Worm (Caenorhabditis elegans) whole organism, L3 larva: Measurements from ENCODE around the gene set-31.

ENCODE experiments used
- fos-1 ChIP-seq: fragments of 150-350 bp; optimal IDR thresholded peaks from 2 replicates; lab custom pipeline; 2014; ENCODE audit warnings: missing biosample characterization, missing genetic modification characterization
- nhr-12 ChIP-seq: fragments of 150-350 bp; optimal IDR thresholded peaks from 2 replicates; lab custom pipeline; 2014; ENCODE audit warnings: missing biosample characterization, missing genetic modification characterization
- nhr-237 ChIP-seq: fragments of 150-350 bp; optimal IDR thresholded peaks from 2 replicates; lab custom pipeline; 2014; ENCODE audit warnings: missing biosample characterization, missing genetic modification characterization
- sea-2 ChIP-seq: fragments of 150-350 bp; sonication (generic microtip); optimal IDR thresholded peaks from 4 replicates; lab custom pipeline; 2014; ENCODE audit warnings: missing biosample characterization, missing genetic modification reagents, missing genetic modification characterization
- ztf-11 ChIP-seq: fragments of 150-350 bp; optimal IDR thresholded peaks from 2 replicates; lab custom pipeline; 2014; ENCODE audit warnings: missing biosample characterization, missing genetic modification characterization

DNA sequence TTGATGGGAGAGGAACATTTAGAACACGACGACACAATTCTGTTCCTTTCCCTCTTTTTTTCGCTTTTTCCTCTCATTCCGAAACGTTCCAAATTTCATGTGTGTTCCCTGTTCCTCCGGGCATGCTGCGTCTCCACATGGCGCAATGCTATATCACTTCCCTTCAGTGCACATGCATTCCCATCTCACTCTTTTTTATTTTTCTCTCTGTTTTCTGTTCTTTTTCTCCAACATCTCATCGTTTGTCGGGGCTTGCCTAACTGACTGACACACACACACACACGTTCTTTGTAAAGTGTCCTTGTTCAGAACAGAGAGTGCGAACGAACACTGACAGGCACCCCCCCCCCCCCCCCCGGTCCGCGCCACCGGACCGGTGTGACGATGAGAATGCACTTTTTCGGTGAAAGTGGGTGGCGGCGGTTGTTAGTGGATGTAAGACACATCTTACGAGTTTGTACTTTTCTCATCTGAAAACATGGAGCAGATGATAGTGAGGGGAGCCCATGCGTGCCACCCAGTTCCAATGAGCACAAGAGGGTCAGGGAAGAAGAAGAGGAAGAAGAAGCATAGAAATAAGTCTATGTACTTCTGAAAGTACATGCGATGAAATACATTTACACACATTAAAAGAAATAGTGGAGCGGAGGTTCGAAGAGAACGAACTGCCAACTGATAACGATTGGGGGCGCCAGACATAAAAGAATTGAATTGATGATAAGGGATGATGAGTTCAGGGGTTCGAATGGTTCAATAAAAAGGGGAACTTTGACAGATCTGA lies 49.2 kb upstream of the set-31 start:
- TF ChIP-seq nhr-237 (tag; lab: Kevin White, UChicago) (no peak), nhr-12 (no peak), ztf-11 (tag; lab: Kevin White, UChicago) (peak; percentile 1), sea-2 (GFP tag; lab: Kevin White, UChicago) (no peak), fos-1 (tag; lab: Kevin White, UChicago) (no peak)
